Fruit fly (Drosophila melanogaster): Measurements from ENCODE around the gene CG2691.

The CG2691 gene

DNA sequence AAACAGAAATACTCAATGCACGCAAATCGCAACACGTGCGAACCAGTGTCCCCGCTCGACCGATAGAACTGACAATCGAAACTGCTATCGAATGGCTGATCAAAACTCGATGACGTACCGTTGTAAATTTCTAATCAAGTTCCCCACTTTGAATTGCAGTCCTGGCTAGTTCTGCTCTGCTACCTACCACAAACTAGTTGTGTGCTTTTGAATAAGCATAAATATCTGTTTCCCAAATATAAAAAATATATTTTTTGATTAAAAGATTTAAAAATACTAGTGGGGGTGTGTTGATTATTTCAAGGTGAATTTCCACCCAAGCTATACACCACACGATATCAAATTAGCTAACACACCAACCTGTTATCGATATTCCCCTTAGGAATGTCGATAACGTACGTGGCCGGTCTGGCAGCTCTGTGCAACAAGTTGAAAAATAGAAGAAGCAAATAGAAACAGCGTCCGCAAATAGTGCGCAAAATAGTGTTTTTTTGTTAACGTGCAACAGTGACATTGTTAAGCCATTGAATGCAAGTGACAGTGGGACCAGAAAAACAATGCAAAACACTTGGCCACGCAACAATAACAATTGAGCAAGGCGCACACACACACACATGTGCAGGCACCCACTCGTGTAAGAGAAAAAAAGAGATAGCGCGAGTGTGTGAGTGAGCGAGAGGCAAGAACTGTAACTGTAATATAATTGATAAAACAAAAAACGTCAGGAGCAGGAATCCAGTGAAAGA is at the start of gene CG2691, which contains the start of gene NFAT:
CG2691 (minus strand) TSS at position 75 of the 746 bp plus-strand sequence.
NFAT (plus strand) TSS at position 412 of the 746 bp plus-strand sequence.
- TF ChIP-seq CG10348 (GFP tag; IDR thresholded peaks at IDR 0.05) = no peak
- peak; percentile 34 for TF ChIP-seq gl (tag; optimal IDR thresholded peaks at IDR 0.05)
- TF ChIP-seq CG15710 (tag; optimal IDR thresholded peaks at IDR 0.05) = peak; percentile 25
- 0 out of 2 replicates have a peak, but pooled peaks have one; percentile 42 for TF ChIP-seq CG12605 (GFP tag; IDR thresholded peaks at IDR 0.05)
- TF ChIP-seq CG8159 (tag; optimal IDR thresholded peaks at IDR 0.05) = peak; percentile 18
- TF ChIP-seq CG9948 (tag; optimal IDR thresholded peaks at IDR 0.05) = no peak
- TF ChIP-seq Pif1B (GFP tag; optimal IDR thresholded peaks at IDR 0.05) = peak; percentile 2
- TF ChIP-seq EcR (GFP tag; optimal IDR thresholded peaks at IDR 0.05) = peak; percentile 25
- 0 out of 2 replicates have a peak, but pooled peaks have one; percentile 8 for TF ChIP-seq CG32121 (GFP tag; IDR thresholded peaks at IDR 0.05)

DNA sequence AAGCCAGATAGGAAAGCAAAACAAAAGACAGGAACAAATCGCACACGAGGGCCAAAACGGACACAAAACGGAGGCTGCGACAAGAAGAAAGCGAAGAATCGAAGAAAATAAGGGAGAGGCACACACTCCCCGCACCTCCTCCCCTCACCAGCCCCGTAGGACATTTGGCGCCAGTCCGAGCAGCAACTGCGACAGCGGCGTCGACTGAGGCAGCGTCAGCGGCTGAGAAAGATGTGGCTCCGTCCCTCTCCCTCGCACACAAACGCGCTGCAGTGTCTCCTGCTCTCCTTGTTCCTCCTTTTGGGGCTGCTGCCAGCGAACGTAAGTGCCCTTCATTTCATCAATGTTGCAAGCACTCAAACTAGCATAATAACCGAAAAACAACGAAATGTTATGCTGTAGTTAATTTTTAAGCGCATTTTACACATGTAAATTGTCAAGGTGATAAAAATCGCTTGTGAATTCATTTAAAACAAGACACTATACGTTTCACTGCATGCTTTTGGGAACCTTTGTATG is 46.2 kb upstream of the CG2691 start:
- TF ChIP-seq CG4496 (GFP tag; IDR thresholded peaks at IDR 0.05) (0 out of 3 replicates have a peak, but pooled peaks have one; percentile 16), rn (GFP tag; IDR thresholded peaks at IDR 0.05) (no peak)

DNA sequence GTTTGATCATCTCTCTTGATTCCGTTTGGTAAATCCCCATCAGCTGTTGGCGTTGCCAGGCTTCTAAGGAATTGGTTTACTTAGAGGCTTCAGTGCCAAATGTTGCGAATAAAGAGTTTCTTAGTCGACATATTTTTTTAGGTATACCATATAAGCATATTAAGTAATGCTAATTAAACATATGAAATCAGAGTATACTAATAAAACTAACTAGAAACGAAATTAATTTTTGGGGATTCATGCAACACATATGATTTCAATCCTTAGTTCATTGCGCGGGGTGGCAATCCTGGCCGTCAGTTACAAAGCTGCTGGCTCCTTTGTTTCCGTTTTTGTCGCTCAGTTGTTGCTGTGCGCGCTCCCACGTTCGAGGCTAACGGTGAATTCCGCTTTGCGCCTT is 45.2 kb upstream of the CG2691 start, which contains the start of gene CG15760:
CG15760 (plus strand) TSS at position 334 of the 400 bp plus-strand sequence.
- TF ChIP-seq CG9948 (tag; optimal IDR thresholded peaks at IDR 0.05) = no peak
- no peak for TF ChIP-seq rn (GFP tag; IDR thresholded peaks at IDR 0.05)
- TF ChIP-seq CG4496 (GFP tag; IDR thresholded peaks at IDR 0.05) = no peak
- no peak for TF ChIP-seq CG13204 (GFP tag; optimal IDR thresholded peaks at IDR 0.05)
- no peak for TF ChIP-seq CG15710 (tag; optimal IDR thresholded peaks at IDR 0.05)
- no peak for TF ChIP-seq CG17806 (tag; optimal IDR thresholded peaks at IDR 0.05)
- TF ChIP-seq CG14655 (GFP tag; optimal IDR thresholded peaks at IDR 0.05) = no peak
- TF ChIP-seq CG34367 (tag; optimal IDR thresholded peaks at IDR 0.05) = no peak
- no peak for TF ChIP-seq D1 (tag; optimal IDR thresholded peaks at IDR 0.05)
- no peak for TF ChIP-seq EcR (GFP tag; optimal IDR thresholded peaks at IDR 0.05)
- no peak for TF ChIP-seq Snoo (tag; optimal IDR thresholded peaks at IDR 0.05)

DNA sequence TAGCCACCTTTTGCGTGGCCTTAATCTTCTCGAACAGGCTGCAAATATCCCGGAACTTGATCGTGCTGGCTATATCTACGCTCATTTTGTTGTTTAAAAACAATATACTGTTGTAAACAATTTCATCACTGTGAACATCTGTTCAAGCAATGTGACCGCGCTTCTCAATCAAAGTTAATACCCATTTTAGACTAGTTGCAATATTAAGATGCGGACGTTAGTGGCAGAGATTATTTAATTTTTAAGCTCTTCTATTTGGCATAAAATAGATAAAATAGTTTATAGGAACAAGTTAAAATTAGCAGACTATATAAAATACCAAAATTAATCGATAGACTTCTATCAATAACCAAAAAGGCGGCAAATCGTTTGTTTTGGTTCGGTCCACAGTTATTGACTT is 43.4 kb upstream of the CG2691 start, which contains the start of the genes DNAlig4 and CG11164:
DNAlig4 (minus strand) TSS at position 156 of the 400 bp plus-strand sequence.
CG11164 (plus strand) TSS at position 359 of the 400 bp plus-strand sequence.
- no peak for TF ChIP-seq fd96Ca (GFP tag; IDR thresholded peaks at IDR 0.05)
- TF ChIP-seq CG9948 (tag; optimal IDR thresholded peaks at IDR 0.05) = no peak

DNA sequence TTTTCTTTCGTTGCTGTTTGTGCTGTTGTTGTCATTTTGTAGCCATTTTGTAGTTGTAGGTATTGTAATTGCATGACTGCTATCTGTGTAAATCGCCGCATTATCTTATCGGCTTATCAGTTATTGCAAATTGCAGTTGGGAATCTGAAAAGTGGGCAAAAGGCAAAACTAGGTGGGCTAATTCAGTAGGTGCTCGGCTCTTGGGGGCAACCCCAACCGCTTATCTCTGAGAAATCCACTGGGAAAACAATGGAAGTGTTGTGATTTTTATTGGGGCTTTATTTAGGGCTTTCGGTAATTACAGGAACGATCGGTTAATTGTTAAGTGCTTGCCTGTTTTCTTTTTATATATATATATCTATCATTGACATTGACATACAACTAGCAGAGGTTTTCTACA is 27.0 kb upstream of the CG2691 start:
- TF ChIP-seq Snoo (tag; optimal IDR thresholded peaks at IDR 0.05) (no peak), Ets98B (GFP tag; IDR thresholded peaks at IDR 0.05) (no peak), fd96Ca (GFP tag; IDR thresholded peaks at IDR 0.05) (no peak), EcR (GFP tag; optimal IDR thresholded peaks at IDR 0.05) (no peak), D1 (tag; optimal IDR thresholded peaks at IDR 0.05) (no peak), CG13204 (GFP tag; optimal IDR thresholded peaks at IDR 0.05) (no peak), CG8301 (tag; optimal IDR thresholded peaks at IDR 0.05) (no peak), CG4496 (GFP tag; IDR thresholded peaks at IDR 0.05) (no peak), CG10348 (GFP tag; IDR thresholded peaks at IDR 0.05) (no peak), rn (GFP tag; IDR thresholded peaks at IDR 0.05) (no peak)

DNA sequence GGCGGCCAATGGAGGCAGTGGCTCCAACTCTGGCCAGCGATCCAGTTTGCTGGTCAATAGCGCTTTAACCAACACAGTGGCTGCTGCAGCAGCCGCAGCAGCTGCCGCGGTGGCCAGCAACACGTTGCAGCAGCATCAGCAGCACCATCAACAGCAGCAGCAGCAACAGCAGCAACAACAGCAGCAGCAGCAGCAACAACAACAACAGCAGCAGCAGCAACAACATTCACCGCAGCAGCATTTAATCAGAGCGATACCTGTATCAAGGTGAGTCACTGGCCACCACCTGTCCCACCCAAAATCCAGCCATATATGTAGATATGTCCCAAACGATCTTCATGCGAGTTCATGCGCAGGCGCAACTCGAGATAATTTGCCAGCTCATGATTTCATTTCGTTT is 25.6 kb upstream of the CG2691 start:
- TF ChIP-seq CG14655 (GFP tag; optimal IDR thresholded peaks at IDR 0.05) (no peak), Snoo (tag; optimal IDR thresholded peaks at IDR 0.05) (no peak), fd96Ca (GFP tag; IDR thresholded peaks at IDR 0.05) (no peak), Ets98B (GFP tag; IDR thresholded peaks at IDR 0.05) (no peak)

DNA sequence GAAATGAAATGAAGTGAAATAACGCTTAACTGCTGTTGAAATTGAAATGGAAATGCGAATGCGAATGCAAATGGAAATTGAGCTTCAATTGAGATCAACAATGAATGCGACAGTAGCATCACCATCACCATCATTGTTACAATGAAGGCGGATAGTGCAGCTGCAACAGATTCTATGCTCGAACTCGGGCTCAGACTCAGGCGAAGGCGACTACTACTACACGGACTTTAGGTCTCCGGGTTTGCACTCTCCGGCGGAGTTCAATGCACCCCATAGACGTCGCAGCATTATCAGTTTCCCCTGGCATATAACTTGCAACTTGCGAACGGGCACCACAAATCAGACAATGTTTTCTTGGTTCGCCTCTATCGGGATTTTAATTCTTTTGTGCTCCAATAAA is 24.6 kb upstream of the CG2691 start:
- TF ChIP-seq CG9948 (tag; optimal IDR thresholded peaks at IDR 0.05) = no peak
- no peak for TF ChIP-seq D1 (tag; optimal IDR thresholded peaks at IDR 0.05)
- peak; percentile 79 for TF ChIP-seq EcR (GFP tag; optimal IDR thresholded peaks at IDR 0.05)

DNA sequence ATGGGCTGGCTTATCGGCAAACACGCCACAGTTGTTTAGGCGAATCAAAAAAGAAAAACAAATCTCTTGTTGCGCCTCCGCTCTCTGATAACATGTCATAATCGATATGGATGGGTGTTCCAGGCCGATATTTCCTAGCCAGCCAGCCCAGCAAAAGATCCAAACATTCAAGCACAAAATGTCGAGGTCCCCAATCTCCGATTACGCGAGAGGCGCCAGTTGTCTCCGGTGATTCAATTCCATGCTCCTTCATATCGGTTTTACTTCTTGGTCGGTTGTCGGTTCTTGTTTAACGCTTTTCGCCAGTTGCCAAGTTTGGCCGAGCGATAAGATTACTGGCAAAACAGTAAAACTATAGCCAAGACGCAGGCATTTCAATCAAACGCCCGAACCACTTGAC is 22.0 kb upstream of the CG2691 start:
- TF ChIP-seq CG15710 (tag; optimal IDR thresholded peaks at IDR 0.05) = no peak
- no peak for TF ChIP-seq gl (tag; optimal IDR thresholded peaks at IDR 0.05)
- TF ChIP-seq CG8301 (tag; optimal IDR thresholded peaks at IDR 0.05) = no peak
- no peak for TF ChIP-seq Snoo (tag; optimal IDR thresholded peaks at IDR 0.05)
